Fruit fly (Drosophila melanogaster): Measurements from ENCODE around the gene Pgant5.

Pgant5 gene

DNA sequence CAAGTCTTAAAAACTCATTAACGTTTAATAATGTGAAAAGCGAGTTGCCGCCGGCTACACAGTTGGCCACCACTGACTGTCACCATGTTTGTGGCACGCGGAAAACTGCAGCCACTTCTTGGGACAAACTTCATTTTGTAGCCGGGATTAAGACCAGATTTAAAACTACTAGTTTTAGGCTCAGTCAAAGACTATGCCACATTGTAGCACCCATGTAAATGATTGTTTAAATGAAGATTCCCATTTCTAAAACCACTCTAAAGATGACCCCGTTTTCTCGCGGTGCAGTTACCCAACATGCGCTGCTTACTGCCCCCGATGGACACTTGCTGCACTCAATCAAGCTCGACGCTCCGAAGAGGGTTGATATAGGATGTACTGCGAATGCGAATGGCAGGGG lies 3.0 kb downstream of the Pgant5 start:
- peak; percentile 55 for TF ChIP-seq CG14655 (GFP tag; optimal IDR thresholded peaks at IDR 0.05)
- TF ChIP-seq CG9948 (tag; optimal IDR thresholded peaks at IDR 0.05) = peak; percentile 24
- TF ChIP-seq Ets98B (GFP tag; IDR thresholded peaks at IDR 0.05) = peak; percentile 16; the same call in 1 of the 2 replicates
- TF ChIP-seq CG10348 (GFP tag; IDR thresholded peaks at IDR 0.05) = 0 out of 2 replicates have a peak, but pooled peaks have one; percentile 20
- peak; percentile 41 for TF ChIP-seq CG15710 (tag; optimal IDR thresholded peaks at IDR 0.05)
- peak; percentile 60 for TF ChIP-seq CG8301 (tag; optimal IDR thresholded peaks at IDR 0.05)
- TF ChIP-seq CG8159 (tag; optimal IDR thresholded peaks at IDR 0.05) = peak; percentile 45
- TF ChIP-seq CG34367 (tag; optimal IDR thresholded peaks at IDR 0.05) = peak; percentile 0
- TF ChIP-seq Pif1A (GFP tag; optimal IDR thresholded peaks at IDR 0.05) = peak; percentile 59
- TF ChIP-seq EcR (GFP tag; optimal IDR thresholded peaks at IDR 0.05) = no peak
- peak; percentile 31; the same call in 1 of the 2 replicates for TF ChIP-seq CG12605 (GFP tag; IDR thresholded peaks at IDR 0.05)
- no peak for TF ChIP-seq D1 (tag; optimal IDR thresholded peaks at IDR 0.05)
- no peak for TF ChIP-seq gl (tag; optimal IDR thresholded peaks at IDR 0.05)
- TF ChIP-seq CG17806 (tag; optimal IDR thresholded peaks at IDR 0.05) = peak; percentile 44
- TF ChIP-seq fd96Ca (GFP tag; IDR thresholded peaks at IDR 0.05) = peak; percentile 73; the same call in 2 of the 3 replicates
- no peak for TF ChIP-seq Snoo (tag; optimal IDR thresholded peaks at IDR 0.05)
- TF ChIP-seq CG32121 (GFP tag; IDR thresholded peaks at IDR 0.05) = peak; percentile 41; the same call in 1 of the 2 replicates
- peak; percentile 57; the same call in 1 of the 3 replicates for TF ChIP-seq CG4496 (GFP tag; IDR thresholded peaks at IDR 0.05)
- 0 out of 2 replicates have a peak, but pooled peaks have one; percentile 28 for TF ChIP-seq rn (GFP tag; IDR thresholded peaks at IDR 0.05)
- no peak for TF ChIP-seq CG13204 (GFP tag; optimal IDR thresholded peaks at IDR 0.05)
- no peak for TF ChIP-seq Pif1B (GFP tag; optimal IDR thresholded peaks at IDR 0.05)

- no peak for TF ChIP-seq CG4496 (GFP tag; IDR thresholded peaks at IDR 0.05)
- TF ChIP-seq D1 (tag; optimal IDR thresholded peaks at IDR 0.05) = no peak
Measured at dm6 chr2L:5089642-5090041, 3.8 kb downstream of the Pgant5 start.

- TF ChIP-seq CG17806 (tag; optimal IDR thresholded peaks at IDR 0.05) = no peak
- no peak for TF ChIP-seq CG10348 (GFP tag; IDR thresholded peaks at IDR 0.05)
- TF ChIP-seq Snoo (tag; optimal IDR thresholded peaks at IDR 0.05) = no peak
- no peak for TF ChIP-seq CG8301 (tag; optimal IDR thresholded peaks at IDR 0.05)
- TF ChIP-seq D1 (tag; optimal IDR thresholded peaks at IDR 0.05) = no peak
- TF ChIP-seq Pif1A (GFP tag; optimal IDR thresholded peaks at IDR 0.05) = no peak
- TF ChIP-seq Ets98B (GFP tag; IDR thresholded peaks at IDR 0.05) = no peak
- no peak for TF ChIP-seq CG4496 (GFP tag; IDR thresholded peaks at IDR 0.05)
- no peak for TF ChIP-seq rn (GFP tag; IDR thresholded peaks at IDR 0.05)
- no peak for TF ChIP-seq CG14655 (GFP tag; optimal IDR thresholded peaks at IDR 0.05)
- no peak for TF ChIP-seq CG9948 (tag; optimal IDR thresholded peaks at IDR 0.05)
- no peak for TF ChIP-seq gl (tag; optimal IDR thresholded peaks at IDR 0.05)
- TF ChIP-seq CG15710 (tag; optimal IDR thresholded peaks at IDR 0.05) = no peak
Measured at dm6 chr2L:5088649-5089270, 4.6 kb downstream of the Pgant5 start.

- peak; percentile 81 for TF ChIP-seq CG17806 (tag; optimal IDR thresholded peaks at IDR 0.05)
- TF ChIP-seq fd96Ca (GFP tag; IDR thresholded peaks at IDR 0.05) = peak; percentile 69; the same call in 2 of the 3 replicates
- peak; percentile 66 for TF ChIP-seq CG13204 (GFP tag; optimal IDR thresholded peaks at IDR 0.05)
- peak; percentile 55 for TF ChIP-seq Ets98B (GFP tag; IDR thresholded peaks at IDR 0.05)
- TF ChIP-seq D1 (tag; optimal IDR thresholded peaks at IDR 0.05) = peak; percentile 76
- TF ChIP-seq CG10348 (GFP tag; IDR thresholded peaks at IDR 0.05) = no peak
- TF ChIP-seq CG32121 (GFP tag; IDR thresholded peaks at IDR 0.05) = peak; percentile 62
- peak; percentile 83 for TF ChIP-seq CG8301 (tag; optimal IDR thresholded peaks at IDR 0.05)
- peak; percentile 81 for TF ChIP-seq CG4496 (GFP tag; IDR thresholded peaks at IDR 0.05)
- peak; percentile 72 for TF ChIP-seq gl (tag; optimal IDR thresholded peaks at IDR 0.05)
- TF ChIP-seq Snoo (tag; optimal IDR thresholded peaks at IDR 0.05) = peak; percentile 84
- peak; percentile 92 for TF ChIP-seq Pif1B (GFP tag; optimal IDR thresholded peaks at IDR 0.05)
- TF ChIP-seq CG12605 (GFP tag; IDR thresholded peaks at IDR 0.05) = peak; percentile 71
- no peak for TF ChIP-seq rn (GFP tag; IDR thresholded peaks at IDR 0.05)
- peak; percentile 78 for TF ChIP-seq CG34367 (tag; optimal IDR thresholded peaks at IDR 0.05)
- peak; percentile 13 for TF ChIP-seq EcR (GFP tag; optimal IDR thresholded peaks at IDR 0.05)
- TF ChIP-seq Pif1A (GFP tag; optimal IDR thresholded peaks at IDR 0.05) = peak; percentile 90
- TF ChIP-seq CG14655 (GFP tag; optimal IDR thresholded peaks at IDR 0.05) = peak; percentile 86
- peak; percentile 83 for TF ChIP-seq CG9948 (tag; optimal IDR thresholded peaks at IDR 0.05)
- TF ChIP-seq CG8159 (tag; optimal IDR thresholded peaks at IDR 0.05) = peak; percentile 87
- peak; percentile 85 for TF ChIP-seq CG15710 (tag; optimal IDR thresholded peaks at IDR 0.05)
Measured at dm6 chr2L:5086905-5087522, 6.4 kb downstream of the Pgant5 start.

DNA sequence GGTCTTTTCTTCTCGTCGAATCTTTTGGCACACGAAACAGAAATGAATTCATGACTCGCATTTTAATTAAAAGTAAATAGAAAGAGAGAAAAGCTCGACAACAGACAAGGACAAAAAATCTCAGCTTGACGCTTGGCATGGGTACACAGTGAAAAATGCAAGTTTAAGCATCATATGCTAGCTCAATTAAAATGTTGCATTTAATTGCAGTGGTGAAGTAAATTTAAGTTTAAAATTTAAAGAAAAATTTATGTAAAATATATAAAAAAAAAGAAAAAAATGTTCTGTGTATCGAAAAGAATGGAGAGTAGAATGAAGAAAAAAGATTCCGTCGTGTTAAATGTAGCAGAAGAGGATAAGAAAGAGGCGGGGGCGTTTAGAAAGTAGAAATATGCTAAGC lies 7.8 kb downstream of the Pgant5 start:
- TF ChIP-seq Ets98B (GFP tag; IDR thresholded peaks at IDR 0.05) = peak; percentile 31; the same call in 1 of the 2 replicates
- TF ChIP-seq CG9948 (tag; optimal IDR thresholded peaks at IDR 0.05) = peak; percentile 20
- no peak for TF ChIP-seq CG34367 (tag; optimal IDR thresholded peaks at IDR 0.05)
- no peak for TF ChIP-seq CG4496 (GFP tag; IDR thresholded peaks at IDR 0.05)
- peak; percentile 1 for TF ChIP-seq Pif1B (GFP tag; optimal IDR thresholded peaks at IDR 0.05)
- peak; percentile 20 for TF ChIP-seq CG17806 (tag; optimal IDR thresholded peaks at IDR 0.05)
- TF ChIP-seq gl (tag; optimal IDR thresholded peaks at IDR 0.05) = no peak
- no peak for TF ChIP-seq D1 (tag; optimal IDR thresholded peaks at IDR 0.05)
- TF ChIP-seq CG15710 (tag; optimal IDR thresholded peaks at IDR 0.05) = peak; percentile 22
- peak; percentile 36 for TF ChIP-seq Snoo (tag; optimal IDR thresholded peaks at IDR 0.05)
- TF ChIP-seq CG12605 (GFP tag; IDR thresholded peaks at IDR 0.05) = no peak
- no peak for TF ChIP-seq fd96Ca (GFP tag; IDR thresholded peaks at IDR 0.05)
- no peak for TF ChIP-seq rn (GFP tag; IDR thresholded peaks at IDR 0.05)
- no peak for TF ChIP-seq CG10348 (GFP tag; IDR thresholded peaks at IDR 0.05)
- TF ChIP-seq CG32121 (GFP tag; IDR thresholded peaks at IDR 0.05) = 0 out of 2 replicates have a peak, but pooled peaks have one; percentile 29
- TF ChIP-seq CG13204 (GFP tag; optimal IDR thresholded peaks at IDR 0.05) = no peak
- TF ChIP-seq CG14655 (GFP tag; optimal IDR thresholded peaks at IDR 0.05) = peak; percentile 1
- TF ChIP-seq CG8159 (tag; optimal IDR thresholded peaks at IDR 0.05) = no peak
- peak; percentile 24 for TF ChIP-seq CG8301 (tag; optimal IDR thresholded peaks at IDR 0.05)
- no peak for TF ChIP-seq EcR (GFP tag; optimal IDR thresholded peaks at IDR 0.05)
- TF ChIP-seq Pif1A (GFP tag; optimal IDR thresholded peaks at IDR 0.05) = peak; percentile 53

Data from whole organism, pupa.